Worm (Caenorhabditis elegans): ENCODE data around the gene R11D1.2.

DNA sequence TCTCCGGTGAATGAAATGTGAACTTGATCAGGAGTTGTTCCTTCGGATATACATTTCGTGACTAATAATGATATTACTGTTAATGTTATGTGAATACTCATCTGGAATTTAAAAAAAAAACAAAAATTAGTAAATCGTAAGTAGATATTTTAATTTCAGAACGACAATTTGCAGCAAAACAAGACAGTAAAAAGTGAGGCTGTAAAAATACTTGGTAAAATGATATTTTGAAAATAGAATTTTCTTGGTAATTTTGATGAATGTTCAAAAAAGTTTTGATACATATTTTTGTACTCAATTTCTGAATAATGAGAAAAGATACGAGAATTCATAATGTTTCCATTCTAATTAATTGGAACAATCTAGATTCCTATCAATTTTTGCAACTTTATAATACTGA lies 51.3 kb downstream of the R11D1.2 start, which contains the start of gene papl-1:
- TF ChIP-seq snpc-4 (tag; optimal IDR thresholded peaks at IDR 0.05) (no peak), lin-11 (tag; optimal IDR thresholded peaks at IDR 0.05) (no peak), unc-39 (tag; optimal IDR thresholded peaks at IDR 0.05) (no peak), ceh-16 (tag; optimal IDR thresholded peaks at IDR 0.05) (no peak), fos-1 (tag; optimal IDR thresholded peaks at IDR 0.05) (no peak), dmd-4 (tag; optimal IDR thresholded peaks at IDR 0.05) (no peak), nhr-237 (tag; optimal IDR thresholded peaks at IDR 0.05) (no peak), aly-2 (tag; optimal IDR thresholded peaks at IDR 0.05) (no peak), lsy-2 (tag; optimal IDR thresholded peaks at IDR 0.05) (no peak), lin-39 (tag; optimal IDR thresholded peaks at IDR 0.05) (no peak), elt-1 (tag; optimal IDR thresholded peaks at IDR 0.05) (no peak), nhr-77 (tag; optimal IDR thresholded peaks at IDR 0.05) (no peak)

Data from whole organism, L2 larva.